Worm (Caenorhabditis elegans): ENCODE measurements around the gene Y69E1A.3.

The Y69E1A.3 gene

DNA sequence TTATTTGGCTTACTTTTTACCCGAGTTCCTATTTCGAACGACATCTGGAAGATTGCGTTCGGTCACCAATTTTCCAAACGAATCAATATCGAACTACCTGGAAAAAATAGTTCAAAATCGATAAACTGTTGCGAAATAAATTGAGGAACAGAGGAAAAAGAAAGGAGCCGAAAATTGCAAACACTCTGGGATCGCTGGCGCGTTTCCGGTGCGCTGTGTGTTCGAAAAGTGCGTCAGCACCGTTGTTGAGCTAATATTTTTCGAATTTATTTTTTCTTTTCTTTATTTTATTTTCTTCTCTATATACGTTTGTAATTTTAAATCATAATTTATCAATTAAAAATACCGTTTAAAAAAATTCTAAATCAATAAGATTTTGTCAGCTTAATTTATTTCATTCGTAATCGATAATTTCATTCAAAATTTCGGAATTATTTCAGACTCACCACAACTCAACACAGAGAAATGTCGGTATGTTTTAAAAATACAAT is 19.0 kb upstream of the Y69E1A.3 start, which contains the start of the genes dnc-1 and lsm-7 (continued):
- TF ChIP-seq ceh-8 (GFP tag; optimal IDR thresholded peaks at IDR 0.05) (no peak), dsc-1 (tag; optimal IDR thresholded peaks at IDR 0.05) (peak; percentile 48), lir-3 (tag; optimal IDR thresholded peaks at IDR 0.05; ENCODE audit: poor library complexity) (no peak), hpl-2 (GFP tag; optimal IDR thresholded peaks at IDR 0.05) (peak; percentile 41), F16B12.6 (tag; optimal IDR thresholded peaks at IDR 0.05) (peak; percentile 39), vab-15 (tag; optimal IDR thresholded peaks at IDR 0.05) (no peak), nhr-11 (tag; optimal IDR thresholded peaks at IDR 0.05) (no peak), unc-62 (GFP tag; optimal IDR thresholded peaks at IDR 0.05) (no peak), lin-35 (GFP tag; optimal IDR thresholded peaks at IDR 0.05) (peak; percentile 76 to 82), ceh-90 (tag; optimal IDR thresholded peaks at IDR 0.05) (no peak), isw-1 (GFP tag; IDR thresholded peaks at IDR 0.05) (peak; percentile 62), xbp-1 (tag; optimal IDR thresholded peaks at IDR 0.05) (peak; percentile 57), unc-130 (tag; optimal IDR thresholded peaks at IDR 0.05) (peak; percentile 9), ztf-11 (tag; optimal IDR thresholded peaks at IDR 0.05) (no peak), blmp-1 (tag; optimal IDR thresholded peaks at IDR 0.05) (no peak), snu-23 (GFP tag; optimal IDR thresholded peaks at IDR 0.05) (peak; percentile 76), mep-1 (tag; optimal IDR thresholded peaks at IDR 0.05) (peak; percentile 86), dpl-1 (GFP tag; optimal IDR thresholded peaks at IDR 0.05) (peak; percentile 69 to 79 (median 69)), efl-1 (optimal IDR thresholded peaks at IDR 0.05) (peak; percentile 64 to 77), efl-1 (GFP tag; optimal IDR thresholded peaks at IDR 0.05 in 1 of 2) (peak; percentile 77 to 96), mab-9 (GFP tag; IDR thresholded peaks at IDR 0.05) (peak; percentile 27; the same call in 1 of the 2 replicates), fkh-10 (GFP tag; optimal IDR thresholded peaks at IDR 0.05) (peak; percentile 46), lin-14 (GFP tag; optimal IDR thresholded peaks at IDR 0.05) (peak; percentile 90), aly-2 (tag; optimal IDR thresholded peaks at IDR 0.05) (no peak), nhr-77 (tag; optimal IDR thresholded peaks at IDR 0.05) (peak; percentile 60), snpc-4 (tag; optimal IDR thresholded peaks at IDR 0.05) (peak; percentile 64), ztf-4 (tag; optimal IDR thresholded peaks at IDR 0.05) (no peak)

DNA sequence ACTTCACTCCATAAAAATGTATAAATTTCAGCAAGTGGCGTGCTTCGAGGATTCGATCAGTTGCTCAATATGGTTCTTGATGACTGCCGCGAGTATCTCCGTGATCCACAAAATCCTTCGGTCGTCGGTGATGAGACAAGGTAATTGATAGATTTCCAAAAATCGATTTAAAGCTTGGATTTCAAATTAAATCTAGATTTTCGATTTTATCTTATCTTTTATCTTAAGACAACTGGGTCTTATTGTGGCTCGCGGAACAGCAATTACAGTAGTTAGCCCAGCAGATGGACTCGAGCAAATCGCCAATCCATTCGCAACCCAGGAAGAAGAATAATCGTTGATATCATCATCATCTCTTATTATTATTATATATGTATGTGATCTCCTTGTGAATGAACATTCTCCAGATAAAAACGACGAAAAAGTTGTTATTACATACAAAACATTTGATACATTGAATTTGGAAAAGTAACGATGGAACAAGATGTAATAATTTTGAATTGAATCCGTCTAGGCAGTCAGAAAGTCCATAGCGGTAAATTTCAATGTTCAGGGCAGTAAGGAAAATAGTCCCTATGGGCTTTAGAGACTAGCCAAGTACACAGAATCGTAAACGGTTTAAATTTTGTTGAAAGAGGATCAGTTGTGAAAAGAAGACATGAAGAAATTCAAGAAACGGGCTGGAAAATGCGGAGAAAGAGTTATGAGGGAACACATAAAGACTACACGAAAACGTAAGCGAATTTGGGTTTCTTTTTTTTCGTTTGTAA is 18.1 kb upstream of the Y69E1A.3 start:
- TF ChIP-seq nhr-85 (tag): peak; percentile 57
- peak; percentile 8 for TF ChIP-seq rnt-1 (tag; optimal IDR thresholded peaks at IDR 0.05)
- TF ChIP-seq ceh-63 (GFP tag; optimal IDR thresholded peaks at IDR 0.05): no peak
- TF ChIP-seq irx-1 (tag; optimal IDR thresholded peaks at IDR 0.05): peak; percentile 22
- TF ChIP-seq nhr-19 (GFP tag; conservative IDR thresholded peaks at IDR 0.05): peak; percentile 21; the same call in 1 of the 2 replicates
- TF ChIP-seq nhr-28 (tag; optimal IDR thresholded peaks at IDR 0.05): no peak
- no peak for TF ChIP-seq unc-30 (tag; optimal IDR thresholded peaks at IDR 0.05)
- TF ChIP-seq mef-2 (tag; optimal IDR thresholded peaks at IDR 0.05): no peak
- TF ChIP-seq elt-2 (tag; optimal IDR thresholded peaks at IDR 0.05): peak; percentile 31
- TF ChIP-seq dpl-1 (GFP tag; optimal IDR thresholded peaks at IDR 0.05): no peak
- no peak for TF ChIP-seq isw-1 (GFP tag; IDR thresholded peaks at IDR 0.05)
- TF ChIP-seq efl-1 (optimal IDR thresholded peaks at IDR 0.05): no peak
- TF ChIP-seq efl-1 (GFP tag; optimal IDR thresholded peaks at IDR 0.05 in 1 of 2): peak in 1 of 2 experiments; percentile 80
- TF ChIP-seq lin-35 (GFP tag; optimal IDR thresholded peaks at IDR 0.05): no peak
- peak; percentile 39 for TF ChIP-seq nhr-90 (tag; optimal IDR thresholded peaks at IDR 0.05; ENCODE audit: poor library complexity)
- no peak for TF ChIP-seq aha-1 (tag; optimal IDR thresholded peaks at IDR 0.05)
- peak; percentile 16 for TF ChIP-seq zip-4 (GFP tag; optimal IDR thresholded peaks at IDR 0.05)
- peak; percentile 84 for TF ChIP-seq ama-1 (optimal IDR thresholded peaks at IDR 0.05)
- no peak for TF ChIP-seq skn-1 (tag; optimal IDR thresholded peaks at IDR 0.05)
- TF ChIP-seq lin-14 (GFP tag; optimal IDR thresholded peaks at IDR 0.05): peak; percentile 14
- no peak for TF ChIP-seq Y116A8C.19 (tag; optimal IDR thresholded peaks at IDR 0.05; ENCODE audit: borderline replicate concordance)
- TF ChIP-seq alr-1 (tag; optimal IDR thresholded peaks at IDR 0.05; ENCODE audit: borderline replicate concordance): no peak
- no peak for TF ChIP-seq nhr-84 (tag; optimal IDR thresholded peaks at IDR 0.05)
- no peak for TF ChIP-seq tbx-2 (tag; optimal IDR thresholded peaks at IDR 0.05)
- TF ChIP-seq ceh-90 (tag; optimal IDR thresholded peaks at IDR 0.05): no peak
- TF ChIP-seq ceh-88 (GFP tag; IDR thresholded peaks at IDR 0.05): peak; percentile 44; the same call in 1 of the 2 replicates
- TF ChIP-seq lsy-2 (tag; optimal IDR thresholded peaks at IDR 0.05): peak in 1 of 2 experiments; percentile 15
- peak; percentile 57 for TF ChIP-seq nhr-71 (tag; optimal IDR thresholded peaks at IDR 0.05)
- TF ChIP-seq swsn-7 (tag; optimal IDR thresholded peaks at IDR 0.05): peak; percentile 1
- TF ChIP-seq lin-15B (tag; optimal IDR thresholded peaks at IDR 0.05): no peak
